Worm (Caenorhabditis elegans) whole organism, L3 larva: ENCODE measurements around the gene trx-3.

Experiments
- ama-1 ChIP-seq: fragments of 150-350 bp; optimal IDR thresholded peaks from 2 replicates; lab custom pipeline; 2018
- elt-3 ChIP-seq, 3 experiments: fragments of 150-350 bp in 1 of 3; sonication (generic microtip) in 2 of 3; optimal IDR thresholded peaks; 2 replicates in 2 of 3; 4 replicates in 1 of 3; lab custom pipeline; 2014 to 2017; ENCODE audit warnings: missing biosample characterization in 3 of 3, missing genetic modification characterization in 3 of 3
- fos-1 ChIP-seq: fragments of 150-350 bp; optimal IDR thresholded peaks from 2 replicates; lab custom pipeline; 2014; ENCODE audit warnings: missing biosample characterization, missing genetic modification characterization
- jun-1 ChIP-seq: fragments of 150-350 bp; optimal IDR thresholded peaks from 2 replicates; lab custom pipeline; 2014; ENCODE audit warnings: missing biosample characterization, missing genetic modification reagents, missing genetic modification characterization
- nhr-25 ChIP-seq: sonication (generic microtip); optimal IDR thresholded peaks from 2 replicates; lab custom pipeline; 2017; ENCODE audit warnings: missing biosample characterization, missing genetic modification characterization
- snpc-4 ChIP-seq: fragments of 150-350 bp; optimal IDR thresholded peaks from 2 replicates; lab custom pipeline; 2014; ENCODE audit warnings: missing biosample characterization, missing genetic modification characterization
- unc-62 ChIP-seq: fragments of 150-350 bp; sonication (generic microtip); optimal IDR thresholded peaks from 4 replicates; lab custom pipeline; 2014; ENCODE audit warnings: missing biosample characterization, missing genetic modification reagents, missing genetic modification characterization
- ztf-4 ChIP-seq: fragments of 150-350 bp; optimal IDR thresholded peaks from 2 replicates; lab custom pipeline; 2014; ENCODE audit warnings: missing biosample characterization, missing genetic modification characterization

ce11 chrIV:4526724-4527123 is 39.9 kb downstream of the trx-3 start:
- TF ChIP-seq elt-3 (tag; optimal IDR thresholded peaks at IDR 0.05; lab: Kevin White, UChicago) = no peak
- no peak for TF ChIP-seq ztf-4 (tag; lab: Kevin White, UChicago)
- no peak for TF ChIP-seq unc-62 (GFP tag; lab: Kevin White, UChicago)
- TF ChIP-seq jun-1 (tag; lab: Kevin White, UChicago) = no peak
- no peak for TF ChIP-seq nhr-25 (tag; lab: Kevin White, UChicago)
- TF ChIP-seq fos-1 (tag; lab: Kevin White, UChicago) = no peak
- no peak for TF ChIP-seq ama-1 (lab: Kevin White, UChicago)
- no peak for TF ChIP-seq snpc-4 (tag; lab: Kevin White, UChicago)
